Fruit fly (Drosophila melanogaster) Kc167 (cell line): ENCODE measurements around the gene Ccdc58.

Experiments used
- Myc ChIP-seq: fragments of >200 bp; optimal IDR thresholded peaks from 2 replicates; lab custom pipeline; 2017; ENCODE audit warnings: missing external identifiers
- Sin3A ChIP-seq: fragments of >200 bp; optimal IDR thresholded peaks from 2 replicates; lab custom pipeline; 2018; ENCODE audit warnings: missing external identifiers
- h ChIP-seq: fragments of >200 bp; optimal IDR thresholded peaks from 3 replicates; lab custom pipeline; 2018; ENCODE audit warnings: missing external identifiers
- insv ChIP-seq: fragments of >200 bp; optimal IDR thresholded peaks from 3 replicates; lab custom pipeline; 2018; ENCODE audit warnings: missing external identifiers
- psq ChIP-seq: fragments of >200 bp; optimal IDR thresholded peaks from 2 replicates; lab custom pipeline; 2017; ENCODE audit warnings: missing external identifiers
- ttk ChIP-seq: sonication (Bioruptor generic); optimal IDR thresholded peaks from 2 replicates; lab custom pipeline; 2017; ENCODE audit warnings: missing external identifiers

Gene Ccdc58

DNA sequence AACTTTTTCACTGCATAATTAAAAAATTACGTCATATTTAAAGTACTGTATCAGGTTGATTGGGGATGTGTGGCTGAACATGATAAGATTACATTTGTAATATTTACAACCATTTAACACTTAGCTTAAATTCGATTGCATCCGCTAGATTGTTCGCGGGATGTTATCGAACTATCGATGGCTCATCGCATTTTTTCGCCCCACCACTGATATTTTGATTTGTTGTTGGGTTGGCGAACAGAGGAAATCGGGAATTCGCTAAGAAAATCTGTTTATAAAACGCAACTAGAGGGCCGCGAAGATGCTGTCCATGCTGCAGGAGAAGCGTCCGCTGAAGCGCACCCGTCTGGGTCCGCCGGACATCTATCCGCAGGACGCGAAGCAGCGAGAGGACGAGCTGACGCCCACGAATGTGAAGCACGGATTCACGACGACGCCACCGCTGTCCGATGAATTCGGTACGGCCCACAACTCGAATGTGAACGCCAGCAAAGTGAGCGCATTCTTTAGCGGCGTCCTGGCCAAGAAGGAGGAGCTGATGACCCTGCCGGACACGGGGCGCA is 31.5 kb downstream of the Ccdc58 start, which contains the start of gene kto:
kto (plus strand) TSS at position 240 of the 563 bp plus-strand sequence.
- TF ChIP-seq Sin3A, result no peak
- no peak for TF ChIP-seq ttk (lab: Kevin White, UChicago)
- TF ChIP-seq Myc (lab: Kevin White, UChicago), result no peak
- no peak for TF ChIP-seq h (lab: Kevin White, UChicago)
- no peak for TF ChIP-seq psq (lab: Kevin White, UChicago)
- TF ChIP-seq insv (lab: Kevin White, UChicago), result no peak

DNA sequence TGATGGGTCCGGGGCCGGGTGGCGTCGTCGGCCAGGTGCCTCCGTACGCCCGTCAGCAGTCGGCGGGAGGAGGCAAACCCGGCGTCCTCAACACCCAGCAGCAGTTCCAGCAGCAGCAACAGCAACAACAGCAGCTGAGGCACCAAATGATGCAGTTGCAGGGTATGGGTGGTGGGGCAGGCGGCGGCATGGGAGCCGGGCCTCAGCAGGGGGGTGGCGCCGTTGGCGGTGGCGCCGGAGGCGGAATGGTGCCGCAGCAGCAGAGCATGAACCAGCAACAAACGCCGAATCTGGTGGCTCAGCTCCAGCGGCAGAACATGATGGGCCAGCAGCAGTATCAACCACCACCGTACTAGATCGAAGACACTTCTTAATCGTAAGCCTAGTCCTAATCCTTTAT is 39.5 kb downstream of the Ccdc58 start:
- TF ChIP-seq insv (lab: Kevin White, UChicago) (no peak), psq (lab: Kevin White, UChicago) (no peak), Sin3A (no peak), ttk (lab: Kevin White, UChicago) (no peak), Myc (lab: Kevin White, UChicago) (no peak), h (lab: Kevin White, UChicago) (no peak)

DNA sequence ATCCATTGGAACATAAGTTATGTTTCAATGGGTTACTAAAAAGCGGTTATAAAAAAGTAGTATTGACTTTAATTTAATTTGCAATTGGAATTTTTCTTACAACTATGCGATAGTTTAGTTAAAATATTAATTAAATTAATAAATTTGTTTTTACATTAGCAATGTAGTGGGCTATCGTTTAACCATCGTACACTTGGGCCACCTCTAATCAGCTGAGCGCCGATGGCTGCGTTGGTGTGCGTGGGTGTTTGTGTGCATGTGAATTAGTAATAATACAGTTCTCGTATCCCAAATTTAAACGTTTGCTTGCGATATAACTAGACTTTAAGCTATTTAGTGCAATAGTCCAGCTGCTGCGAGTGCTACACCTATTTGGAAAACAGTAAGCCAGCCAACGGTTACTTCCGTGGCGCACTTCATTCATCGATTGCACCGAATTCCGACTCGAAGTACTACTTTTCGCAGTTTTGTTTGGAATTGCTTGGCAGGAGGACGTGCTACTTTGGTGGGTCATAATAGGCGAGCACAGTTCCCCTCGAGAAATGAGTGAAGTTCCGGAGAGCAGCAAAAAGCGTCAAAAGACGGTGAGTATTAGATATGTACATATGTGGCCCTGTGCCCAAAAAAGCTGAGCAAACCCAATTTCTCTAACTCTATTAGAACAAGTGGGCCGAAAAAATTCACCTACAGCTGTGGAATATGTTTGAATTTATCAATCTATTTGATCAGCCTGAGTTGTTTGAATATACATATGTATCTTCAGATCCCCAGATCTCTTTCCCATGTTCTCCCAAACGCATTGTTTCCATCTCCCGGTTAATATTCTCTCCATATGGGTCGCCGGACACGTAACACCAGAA is 40.3 kb downstream of the Ccdc58 start, which contains the start of gene Papss:
Papss (plus strand) TSS at position 247 of the 860 bp plus-strand sequence.
- no peak for TF ChIP-seq Sin3A
- no peak for TF ChIP-seq ttk (lab: Kevin White, UChicago)
- no peak for TF ChIP-seq psq (lab: Kevin White, UChicago)
- no peak for TF ChIP-seq Myc (lab: Kevin White, UChicago)
- TF ChIP-seq h (lab: Kevin White, UChicago), result no peak
- TF ChIP-seq insv (lab: Kevin White, UChicago), result no peak

DNA sequence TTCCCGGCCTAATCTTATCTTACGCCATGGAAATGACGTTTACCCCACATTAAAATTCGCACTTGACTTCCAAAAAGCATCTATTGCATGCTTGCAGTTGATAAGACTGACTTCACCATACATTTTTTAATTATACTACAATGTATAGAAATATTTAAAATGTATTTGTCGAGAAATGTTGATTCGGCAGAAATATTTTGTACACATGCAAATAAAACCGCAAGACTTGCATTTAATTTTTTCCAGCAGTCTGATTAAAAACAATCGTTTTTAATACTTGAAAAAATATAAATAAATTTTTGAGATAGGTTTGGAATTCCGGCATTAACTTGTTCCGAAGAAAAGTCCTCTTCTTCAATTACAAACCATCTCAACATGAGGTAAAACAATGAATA is 40.9 kb downstream of the Ccdc58 start:
- TF ChIP-seq psq (lab: Kevin White, UChicago) (no peak), h (lab: Kevin White, UChicago) (no peak), ttk (lab: Kevin White, UChicago) (no peak), insv (lab: Kevin White, UChicago) (no peak), Sin3A (no peak), Myc (lab: Kevin White, UChicago) (no peak)

DNA sequence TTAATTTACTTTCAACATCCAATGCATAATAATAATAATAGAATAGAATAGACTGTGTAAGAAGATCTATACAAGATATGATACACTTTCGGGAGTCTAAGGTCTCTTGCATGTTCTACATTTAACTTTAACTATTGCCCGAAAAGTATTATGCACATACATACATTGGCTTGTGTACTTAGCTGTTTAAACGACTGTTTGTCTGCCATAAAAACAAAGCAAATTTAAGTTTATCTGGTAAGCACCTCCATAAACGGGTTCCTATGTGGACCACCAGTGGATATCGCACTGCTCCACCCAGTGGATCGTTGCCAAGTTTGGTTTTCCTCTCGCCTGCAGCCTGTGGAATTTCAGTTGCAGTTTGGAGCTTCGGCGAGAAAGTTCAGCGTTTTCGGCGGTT is 42.0 kb downstream of the Ccdc58 start:
- TF ChIP-seq h (lab: Kevin White, UChicago) (no peak), ttk (lab: Kevin White, UChicago) (no peak), psq (lab: Kevin White, UChicago) (no peak), insv (lab: Kevin White, UChicago) (no peak), Myc (lab: Kevin White, UChicago) (no peak), Sin3A (no peak)

DNA sequence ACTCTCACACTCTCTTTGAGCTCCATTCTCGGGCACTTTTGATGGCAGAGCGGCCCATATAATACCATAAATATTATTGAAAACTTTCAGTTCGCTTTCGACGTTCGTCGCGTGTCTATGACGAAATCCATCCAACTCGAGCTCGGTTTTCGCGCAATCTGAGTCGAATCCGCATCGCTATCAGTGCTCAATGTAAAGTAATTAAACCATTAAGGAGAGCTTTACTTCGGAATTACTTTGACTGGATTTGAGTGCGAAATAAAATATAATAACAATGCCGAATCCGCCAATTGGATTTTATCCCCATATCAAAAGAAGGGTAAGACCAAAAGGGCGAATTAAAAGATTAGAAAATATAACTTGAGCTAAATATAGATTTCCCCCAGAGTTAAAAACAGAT is 43.1 kb downstream of the Ccdc58 start:
- TF ChIP-seq Myc (lab: Kevin White, UChicago) (no peak), insv (lab: Kevin White, UChicago) (no peak), psq (lab: Kevin White, UChicago) (no peak), ttk (lab: Kevin White, UChicago) (no peak), h (lab: Kevin White, UChicago) (no peak), Sin3A (no peak)
